Fruit fly (Drosophila melanogaster) Kc167 (cell line): ENCODE data around the gene BORCS6.

Source experiments
- Myc ChIP-seq: fragments of >200 bp; optimal IDR thresholded peaks from 2 replicates; lab custom pipeline; 2017; ENCODE audit warnings: missing external identifiers
- Sin3A ChIP-seq: fragments of >200 bp; optimal IDR thresholded peaks from 2 replicates; lab custom pipeline; 2018; ENCODE audit warnings: missing external identifiers
- psq ChIP-seq: fragments of >200 bp; optimal IDR thresholded peaks from 2 replicates; lab custom pipeline; 2017; ENCODE audit warnings: missing external identifiers

DNA sequence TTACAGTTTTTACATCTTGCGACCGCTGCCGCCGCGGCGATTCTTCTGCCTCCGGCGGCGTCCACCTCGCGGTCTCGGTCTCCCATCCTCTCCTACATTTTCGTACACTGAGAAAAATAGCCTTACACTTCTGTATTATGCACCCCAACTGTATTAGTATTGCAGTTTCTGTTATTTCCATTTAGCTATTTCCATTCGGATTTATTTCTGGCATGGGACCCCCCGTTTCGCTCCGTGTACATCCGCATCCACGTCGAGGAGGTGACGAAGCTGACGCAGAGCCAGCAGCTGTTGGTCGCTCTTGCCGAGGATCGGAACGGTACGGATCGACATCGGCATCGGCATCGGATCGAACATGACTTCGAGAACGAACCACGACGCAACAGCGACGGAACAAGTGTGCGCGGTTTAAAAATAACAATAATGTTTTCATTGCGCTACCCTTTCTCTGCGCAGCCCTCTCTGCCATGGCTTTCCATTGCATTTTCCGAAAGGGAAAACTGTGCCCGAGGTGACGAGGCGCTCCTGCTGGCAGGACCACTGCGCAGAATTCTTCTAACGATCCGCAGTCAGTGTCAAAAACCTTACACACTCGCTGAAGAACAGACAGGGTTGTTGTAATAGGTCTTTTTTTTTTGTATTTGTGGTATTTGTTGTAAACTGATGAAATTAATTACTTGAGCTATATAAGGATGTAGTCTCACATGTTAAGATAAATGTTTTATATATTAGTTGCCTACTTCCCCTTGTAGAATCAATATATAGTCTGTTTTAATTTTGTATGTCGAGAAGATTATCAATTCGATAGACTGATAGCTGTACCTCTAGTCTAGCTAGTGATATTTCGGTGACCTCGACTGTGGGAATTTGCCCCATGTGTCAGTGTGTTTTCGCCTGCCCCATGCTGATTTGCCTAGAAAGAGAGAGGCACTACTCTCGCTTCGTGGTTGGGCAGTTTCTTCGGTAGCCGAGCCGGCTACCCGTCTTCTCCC lies 48.9 kb downstream of the BORCS6 start:
- TF ChIP-seq Myc (no peak), Sin3A (lab: Kevin White, UChicago) (no peak), psq (no peak)
